Fruit fly (Drosophila melanogaster) whole organism, embryonic: ENCODE measurements around the gene CG5273.

Experiments used
- Ada2b ChIP-seq: fragments of 200-800 bp; sonication (Bioruptor generic); IDR thresholded peaks from 2 replicates; pipeline ENCODE4 v1.3.6; 2022; ENCODE audit warnings: missing biosample characterization, missing genetic modification characterization
- Awh ChIP-seq: fragments of 200-800 bp; sonication (Bioruptor generic); IDR thresholded peaks from 2 replicates; pipeline ENCODE4, ENCODE4 v1.3.6; 2022; ENCODE audit warnings: missing biosample characterization, missing genetic modification characterization
- CG10321 ChIP-seq: fragments of 200-800 bp; sonication (Bioruptor generic); IDR thresholded peaks from 2 replicates; pipeline ENCODE4 v1.3.6; 2022; ENCODE audit warnings: missing biosample characterization, missing genetic modification characterization
- CG11456 ChIP-seq: fragments of 200-800 bp; sonication (Bioruptor generic); IDR thresholded peaks from 3 replicates; pipeline ENCODE4 v1.3.6; 2022; ENCODE audit warnings: missing biosample characterization, missing genetic modification characterization
- CG11560 ChIP-seq: fragments of 200-800 bp; sonication (Bioruptor generic); IDR thresholded peaks from 3 replicates; pipeline ENCODE4 v1.3.6; 2022; ENCODE audit warnings: missing biosample characterization, missing genetic modification characterization
- CG17385 ChIP-seq: fragments of 200-800 bp; sonication (Bioruptor generic); optimal IDR thresholded peaks from 3 replicates; lab custom pipeline; 2018; ENCODE audit warnings: missing biosample characterization, mild to moderate bottlenecking, missing genetic modification characterization
- CG18599 ChIP-seq: fragments of 200-800 bp; sonication (Bioruptor generic); optimal IDR thresholded peaks from 3 replicates; lab custom pipeline; 2017; ENCODE audit warnings: missing biosample characterization, missing genetic modification characterization, mild to moderate bottlenecking, moderate library complexity, missing genetic modification reagents
- CG2199 ChIP-seq: fragments of 200-800 bp; sonication (Bioruptor generic); IDR thresholded peaks from 3 replicates; pipeline ENCODE4 v1.3.6; 2022; ENCODE audit warnings: missing biosample characterization, missing genetic modification characterization
- CG32767 ChIP-seq: fragments of 200-800 bp; sonication (Bioruptor generic); IDR thresholded peaks from 2 replicates; pipeline ENCODE4 v1.3.6; 2022; ENCODE audit warnings: missing biosample characterization, missing genetic modification characterization
- CG3995 ChIP-seq: fragments of 200-800 bp; sonication (Bioruptor generic); optimal IDR thresholded peaks from 3 replicates; lab custom pipeline; 2016; ENCODE audit warnings: missing biosample characterization, missing genetic modification characterization
- CG4360 ChIP-seq: fragments of 200-800 bp; sonication (Bioruptor generic); IDR thresholded peaks from 2 replicates; pipeline ENCODE4 v1.3.6; 2022; ENCODE audit warnings: missing biosample characterization, missing genetic modification characterization
- CG8388 ChIP-seq: fragments of 200-800 bp; sonication (Bioruptor generic); optimal IDR thresholded peaks from 2 replicates; lab custom pipeline; 2019; ENCODE audit warnings: missing biosample characterization, mild to moderate bottlenecking, missing genetic modification characterization, moderate library complexity
- CG8478 ChIP-seq: fragments of >200 bp; optimal IDR thresholded peaks from 2 replicates; lab custom pipeline; 2018
- CG8765 ChIP-seq: fragments of 200-800 bp; sonication (Bioruptor generic); IDR thresholded peaks from 2 replicates; pipeline ENCODE4 v1.3.6; 2022; ENCODE audit warnings: missing biosample characterization, missing genetic modification characterization
- Chrac-16 ChIP-seq: fragments of 200-800 bp; sonication (Bioruptor generic); optimal IDR thresholded peaks from 3 replicates; lab custom pipeline; 2016; ENCODE audit warnings: missing biosample characterization, missing genetic modification characterization
- Dip2 ChIP-seq: fragments of 200-800 bp; sonication (Bioruptor generic); IDR thresholded peaks from 2 replicates; pipeline ENCODE4 v1.3.6; 2022; ENCODE audit warnings: missing biosample characterization, missing genetic modification characterization
- Doc3 ChIP-seq: fragments of 200-800 bp; sonication (Bioruptor generic); IDR thresholded peaks from 3 replicates; pipeline ENCODE4 v1.3.6; 2022; ENCODE audit warnings: missing biosample characterization, missing genetic modification characterization; ENCODE audit not compliant: partially characterized antibody
- Dref ChIP-seq: fragments of 200-800 bp; sonication (Bioruptor generic); IDR thresholded peaks from 2 replicates; pipeline ENCODE4 v1.3.6; 2022; ENCODE audit warnings: missing biosample characterization, missing genetic modification characterization
- Ets97D ChIP-seq: fragments of 200-800 bp; sonication (Bioruptor generic); optimal IDR thresholded peaks from 3 replicates; lab custom pipeline; 2016; ENCODE audit warnings: missing biosample characterization, missing genetic modification characterization
- HHEX ChIP-seq: fragments of 200-800 bp; sonication (Bioruptor generic); optimal IDR thresholded peaks from 3 replicates; lab custom pipeline; 2017; ENCODE audit warnings: missing biosample characterization, mild to moderate bottlenecking, missing genetic modification characterization, missing genetic modification reagents
- HmgD ChIP-seq: fragments of 200-800 bp; sonication (Bioruptor generic); optimal IDR thresholded peaks from 3 replicates; lab custom pipeline; 2016; ENCODE audit warnings: missing biosample characterization, missing genetic modification characterization
- Poxn ChIP-seq: fragments of 200-800 bp; sonication (Bioruptor generic); IDR thresholded peaks from 2 replicates; pipeline ENCODE4 v1.3.6; 2022; ENCODE audit warnings: missing biosample characterization, missing genetic modification characterization
- Sry-β ChIP-seq: fragments of 200-800 bp; sonication (Bioruptor generic); optimal IDR thresholded peaks from 2 replicates; lab custom pipeline; 2018; ENCODE audit warnings: missing biosample characterization, mild to moderate bottlenecking, missing genetic modification characterization, moderate library complexity
- Stat92E ChIP-seq, 3 experiments: fragments of >200 bp in 2 of 3; fragments of 200-800 bp in 1 of 3; sonication (Bioruptor generic) in 1 of 3; optimal IDR thresholded peaks; 2 replicates each; lab custom pipeline; 2017 to 2019; ENCODE audit warnings: missing biosample characterization in 3 of 3, missing genetic modification characterization in 3 of 3, mild to moderate bottlenecking in 1 of 3, moderate library complexity in 1 of 3
- Trl ChIP-seq, 3 experiments: fragments of >200 bp in 2 of 3; fragments of 200-800 bp in 1 of 3; sonication (Bioruptor generic) in 1 of 3; optimal IDR thresholded peaks; 2 replicates in 1 of 3; 3 replicates in 2 of 3; lab custom pipeline; 2016 to 2017; ENCODE audit warnings: missing biosample characterization in 1 of 3, missing genetic modification characterization in 1 of 3
- ab ChIP-seq: fragments of 200-800 bp; sonication (Bioruptor generic); optimal IDR thresholded peaks from 2 replicates; lab custom pipeline; 2016; ENCODE audit warnings: missing biosample characterization, missing genetic modification characterization
- bsh ChIP-seq, 2 experiments: fragments of 200-800 bp; sonication (Bioruptor generic); optimal IDR thresholded peaks; 2 replicates each; lab custom pipeline; 2017 to 2018; ENCODE audit warnings: mild to moderate bottlenecking in 2 of 2, missing biosample characterization in 2 of 2, missing genetic modification characterization in 2 of 2, moderate library complexity in 1 of 2
- ftz-f1 ChIP-seq: fragments of 200-800 bp; sonication (Bioruptor generic); optimal IDR thresholded peaks from 2 replicates; lab custom pipeline; 2016; ENCODE audit warnings: missing biosample characterization, missing genetic modification characterization
- hbn ChIP-seq: fragments of 200-800 bp; sonication (Bioruptor generic); IDR thresholded peaks from 2 replicates; pipeline ENCODE4 v1.3.6; 2022; ENCODE audit warnings: missing biosample characterization, missing genetic modification characterization; ENCODE audit not compliant: partially characterized antibody
- hth ChIP-seq: fragments of >200 bp; optimal IDR thresholded peaks from 2 replicates; lab custom pipeline; 2017; ENCODE audit warnings: inconsistent platforms
- inv ChIP-seq: fragments of 200-800 bp; sonication (Bioruptor generic); IDR thresholded peaks from 2 replicates; pipeline ENCODE4 v1.3.6; 2022; ENCODE audit warnings: missing biosample characterization, missing genetic modification characterization; ENCODE audit not compliant: partially characterized antibody
- maf-S ChIP-seq: fragments of 200-800 bp; sonication (Bioruptor generic); optimal IDR thresholded peaks from 2 replicates; lab custom pipeline; 2016; ENCODE audit warnings: missing biosample characterization, missing genetic modification characterization
- nau ChIP-seq: fragments of 200-800 bp; sonication (Bioruptor generic); optimal IDR thresholded peaks from 3 replicates; lab custom pipeline; 2017; ENCODE audit warnings: missing biosample characterization, mild to moderate bottlenecking, missing genetic modification characterization, missing genetic modification reagents
- odd ChIP-seq: fragments of 200-800 bp; sonication (Bioruptor generic); optimal IDR thresholded peaks from 2 replicates; lab custom pipeline; 2017; ENCODE audit warnings: missing biosample characterization, mild to moderate bottlenecking, missing genetic modification characterization
- onecut ChIP-seq: fragments of 200-800 bp; sonication (Bioruptor generic); IDR thresholded peaks from 2 replicates; pipeline ENCODE4 v1.3.6; 2022; ENCODE audit warnings: missing biosample characterization, missing genetic modification characterization
- pb ChIP-seq: fragments of 200-800 bp; sonication (Bioruptor generic); optimal IDR thresholded peaks from 3 replicates; lab custom pipeline; 2016; ENCODE audit warnings: missing biosample characterization, missing genetic modification characterization
- peb ChIP-seq: fragments of 200-800 bp; sonication (Bioruptor generic); IDR thresholded peaks from 2 replicates; pipeline ENCODE4 v1.3.6; 2022; ENCODE audit warnings: missing biosample characterization, missing genetic modification characterization
- pnt ChIP-seq: fragments of 200-800 bp; sonication (Bioruptor generic); optimal IDR thresholded peaks from 3 replicates; lab custom pipeline; 2016; ENCODE audit warnings: missing biosample characterization, missing genetic modification characterization
- ranshi ChIP-seq: fragments of 200-800 bp; sonication (Bioruptor generic); IDR thresholded peaks from 2 replicates; pipeline ENCODE4 v1.3.6; 2022; ENCODE audit warnings: missing biosample characterization, missing genetic modification characterization
- sd ChIP-seq: fragments of 200-800 bp; sonication (Bioruptor generic); optimal IDR thresholded peaks from 3 replicates; lab custom pipeline; 2018; ENCODE audit warnings: missing biosample characterization, mild to moderate bottlenecking, missing genetic modification characterization, moderate library complexity
- shn ChIP-seq: fragments of 200-800 bp; sonication (Bioruptor generic); optimal IDR thresholded peaks from 3 replicates; lab custom pipeline; 2016; ENCODE audit warnings: missing biosample characterization, missing genetic modification characterization
- sr ChIP-seq: fragments of 200-800 bp; sonication (Bioruptor generic); IDR thresholded peaks from 3 replicates; pipeline ENCODE4 v1.3.6; 2022; ENCODE audit warnings: missing biosample characterization, missing genetic modification characterization
- ssp ChIP-seq: fragments of 200-800 bp; sonication (Bioruptor generic); IDR thresholded peaks from 2 replicates; pipeline ENCODE4 v1.3.6; 2022; ENCODE audit warnings: missing biosample characterization, missing genetic modification characterization
- tap ChIP-seq: fragments of 200-800 bp; optimal IDR thresholded peaks from 3 replicates; lab custom pipeline; 2019; ENCODE audit warnings: missing biosample characterization, mild to moderate bottlenecking, missing genetic modification characterization, moderate library complexity
- tll ChIP-seq, 2 experiments: fragments of 200-800 bp in 1 of 2; fragments of >200 bp in 1 of 2; sonication (Bioruptor generic) in 1 of 2; optimal IDR thresholded peaks; 2 replicates each; lab custom pipeline; 2017 to 2019; ENCODE audit warnings: missing biosample characterization in 2 of 2, missing genetic modification characterization in 2 of 2, mild to moderate bottlenecking in 1 of 2, moderate library complexity in 1 of 2
- unc-4 ChIP-seq: fragments of 200-800 bp; sonication (Bioruptor generic); IDR thresholded peaks from 2 replicates; pipeline ENCODE4 v1.3.6; 2022; ENCODE audit warnings: missing biosample characterization, missing genetic modification characterization; ENCODE audit not compliant: partially characterized antibody
- usp ChIP-seq: fragments of >200 bp; optimal IDR thresholded peaks from 2 replicates; lab custom pipeline; 2017; ENCODE audit warnings: missing biosample characterization, missing genetic modification characterization
- wek ChIP-seq: fragments of 200-800 bp; sonication (Bioruptor generic); optimal IDR thresholded peaks from 3 replicates; lab custom pipeline; 2018; ENCODE audit warnings: missing biosample characterization, mild to moderate bottlenecking, missing genetic modification characterization, moderate library complexity
- z ChIP-seq: fragments of 200-800 bp; sonication (Bioruptor generic); IDR thresholded peaks from 3 replicates; pipeline ENCODE4 v1.3.6; 2022; ENCODE audit warnings: missing biosample characterization, missing genetic modification characterization
- zfh2 ChIP-seq: fragments of 200-800 bp; sonication (Bioruptor generic); optimal IDR thresholded peaks from 2 replicates; lab custom pipeline; 2016; ENCODE audit warnings: missing biosample characterization, missing genetic modification characterization

Gene CG5273

dm6 chrX:765039-765508, 5.7 kb downstream of the CG5273 start, which contains the start of gene RpL22 (continued):
- TF ChIP-seq shn (peak; percentile 94), pb (peak; percentile 92), CG18599 (GFP tag; lab: Kevin White, UChicago) (peak; percentile 91), nau (peak; percentile 91), tap (tag; lab: Kevin White, UChicago) (peak; percentile 64), Awh (GFP tag; lab: Robert Waterston, UW) (peak; percentile 79), ranshi (GFP tag; lab: Robert Waterston, UW) (peak; percentile 79), CG11456 (peak; percentile 96), CG8478 (lab: Kevin White, UChicago) (no peak), onecut (GFP tag; lab: Robert Waterston, UW) (peak; percentile 91), CG8765 (GFP tag; lab: Robert Waterston, UW) (peak; percentile 47; the same call in 1 of the 2 replicates), CG17385 (peak; percentile 96), CG4360 (GFP tag; lab: Robert Waterston, UW) (peak; percentile 38; the same call in 1 of the 2 replicates), wek (peak; percentile 83), Sry-β (GFP tag; lab: Kevin White, UChicago) (peak; percentile 33), Poxn (GFP tag; lab: Robert Waterston, UW) (no peak), odd (peak; percentile 93), tll (GFP tag; optimal IDR thresholded peaks at IDR 0.05; lab: Kevin White, UChicago) (peak in 1 of 2 experiments; percentile 3), peb (GFP tag; lab: Robert Waterston, UW) (peak; percentile 55; the same call in 1 of the 2 replicates), CG2199 (GFP tag; lab: Robert Waterston, UW) (peak; percentile 89), sr (GFP tag; lab: Robert Waterston, UW) (peak; percentile 88), hbn (GFP tag; lab: Robert Waterston, UW) (no peak), maf-S (peak; percentile 89), ftz-f1 (GFP tag; lab: Kevin White, UChicago) (peak; percentile 82), bsh (GFP tag; optimal IDR thresholded peaks at IDR 0.05; lab: Kevin White, UChicago) (peak; percentile 37 to 75), HmgD (GFP tag; lab: Kevin White, UChicago) (peak; percentile 93), HHEX (GFP tag; lab: Kevin White, UChicago) (peak; percentile 95), Stat92E (GFP tag; optimal IDR thresholded peaks at IDR 0.05; lab: Kevin White, UChicago) (peak in 1 of 3 experiments; percentile 46), CG8388 (GFP tag; lab: Kevin White, UChicago) (peak; percentile 69), Dip2 (GFP tag; lab: Robert Waterston, UW) (no peak), CG32767 (GFP tag; lab: Robert Waterston, UW) (peak; percentile 58; the same call in 1 of the 2 replicates), Chrac-16 (GFP tag; lab: Kevin White, UChicago) (peak; percentile 51), usp (GFP tag; lab: Kevin White, UChicago) (no peak), Doc3 (GFP tag; lab: Robert Waterston, UW) (no peak), ab (GFP tag; lab: Kevin White, UChicago) (peak; percentile 62), ssp (GFP tag; lab: Robert Waterston, UW) (peak; percentile 69), pnt (GFP tag; lab: Kevin White, UChicago) (peak; percentile 68), hth (lab: Kevin White, UChicago) (no peak), Dref (GFP tag; lab: Robert Waterston, UW) (peak; percentile 67), unc-4 (peak; percentile 52; the same call in 1 of the 2 replicates), Ada2b (peak; percentile 58; the same call in 1 of the 2 replicates), zfh2 (GFP tag; lab: Kevin White, UChicago) (peak; percentile 78), Trl (optimal IDR thresholded peaks at IDR 0.05; lab: Kevin White, UChicago) (no peak), Trl (GFP tag; optimal IDR thresholded peaks at IDR 0.05; lab: Kevin White, UChicago) (peak; percentile 92), CG3995 (GFP tag; lab: Kevin White, UChicago) (peak; percentile 81), CG11560 (tag; lab: Robert Waterston, UW) (peak; percentile 82), sd (tag; lab: Kevin White, UChicago) (peak; percentile 57), CG10321 (peak; percentile 70), Ets97D (GFP tag; lab: Kevin White, UChicago) (peak; percentile 100), inv (GFP tag; lab: Robert Waterston, UW) (no peak; the same call in 1 of the 2 replicates), z (GFP tag; lab: Robert Waterston, UW) (peak; percentile 61; the same call in 2 of the 3 replicates)
